Worm (Caenorhabditis elegans) whole organism, mixed stage, embryonic: Measurements from ENCODE around the gene mrpl-28.

Experiments used
- M03D4.4 ChIP-seq: sonication (generic microtip); optimal IDR thresholded peaks from 2 replicates; lab custom pipeline; 2017; ENCODE audit warnings: mild to moderate bottlenecking, missing genetic modification characterization, missing compliant biosample characterization
- bed-3 ChIP-seq: fragments of 200-800 bp; sonication (Bioruptor generic); optimal IDR thresholded peaks from 3 replicates; lab custom pipeline; 2018; ENCODE audit warnings: mild to moderate bottlenecking, missing genetic modification characterization, moderate library complexity, missing compliant biosample characterization
- blmp-1 ChIP-seq: fragments of 150-350 bp; optimal IDR thresholded peaks from 2 replicates; lab custom pipeline; 2014; ENCODE audit warnings: missing biosample characterization, missing genetic modification characterization
- ceh-39 ChIP-seq: fragments of 150-350 bp; optimal IDR thresholded peaks from 2 replicates; lab custom pipeline; 2014; ENCODE audit warnings: missing biosample characterization, missing genetic modification characterization
- ceh-43 ChIP-seq: fragments of 200-800 bp; sonication (Bioruptor generic); optimal IDR thresholded peaks from 2 replicates; lab custom pipeline; 2018; ENCODE audit warnings: mild to moderate bottlenecking, missing genetic modification characterization, moderate library complexity, missing compliant biosample characterization
- ceh-83 ChIP-seq: fragments of 200-800 bp; sonication (Bioruptor generic); optimal IDR thresholded peaks from 2 replicates; lab custom pipeline; 2018; ENCODE audit warnings: mild to moderate bottlenecking, missing genetic modification characterization, missing compliant biosample characterization
- cnd-1 ChIP-seq: fragments of 200-800 bp; sonication (Bioruptor generic); optimal IDR thresholded peaks from 2 replicates; lab custom pipeline; 2018; ENCODE audit warnings: mild to moderate bottlenecking, missing genetic modification characterization, missing compliant biosample characterization
- drap-1 ChIP-seq: fragments of 200-800 bp; sonication (Bioruptor generic); optimal IDR thresholded peaks from 3 replicates; lab custom pipeline; 2018; ENCODE audit warnings: mild to moderate bottlenecking, missing genetic modification characterization, missing compliant biosample characterization
- elt-1 ChIP-seq: sonication (generic microtip); optimal IDR thresholded peaks from 2 replicates; lab custom pipeline; 2017; ENCODE audit warnings: missing genetic modification characterization, mild to moderate bottlenecking, missing compliant biosample characterization, antibody characterized with exemption, moderate library complexity, borderline replicate concordance; ENCODE audit not compliant: insufficient read depth
- elt-3 ChIP-seq: fragments of 150-350 bp; optimal IDR thresholded peaks from 2 replicates; lab custom pipeline; 2014; ENCODE audit warnings: missing biosample characterization, missing genetic modification characterization
- flh-1 ChIP-seq: fragments of 200-800 bp; sonication (Bioruptor generic); optimal IDR thresholded peaks from 2 replicates; lab custom pipeline; 2018; ENCODE audit warnings: mild to moderate bottlenecking, missing genetic modification characterization, moderate library complexity, missing compliant biosample characterization
- ham-2 ChIP-seq: fragments of 200-800 bp; sonication (Bioruptor generic); optimal IDR thresholded peaks from 2 replicates; lab custom pipeline; 2018; ENCODE audit warnings: mild to moderate bottlenecking, missing genetic modification characterization, missing compliant biosample characterization
- hlh-1 ChIP-seq: fragments of 150-350 bp; optimal IDR thresholded peaks from 2 replicates; lab custom pipeline; 2014; ENCODE audit warnings: missing biosample characterization, missing genetic modification reagents, missing genetic modification characterization
- lin-32 ChIP-seq: fragments of 200-800 bp; sonication (Bioruptor generic); optimal IDR thresholded peaks from 2 replicates; lab custom pipeline; 2018; ENCODE audit warnings: mild to moderate bottlenecking, missing genetic modification characterization, missing compliant biosample characterization
- mab-5 ChIP-seq: fragments of 150-350 bp; optimal IDR thresholded peaks from 2 replicates; lab custom pipeline; 2014; ENCODE audit warnings: missing biosample characterization, missing genetic modification characterization
- mep-1 ChIP-seq: fragments of 150-350 bp; optimal IDR thresholded peaks from 2 replicates; lab custom pipeline; 2017; ENCODE audit warnings: missing biosample characterization, missing genetic modification reagents, missing genetic modification characterization, inconsistent platforms
- mls-2 ChIP-seq: sonication (generic microtip); optimal IDR thresholded peaks from 2 replicates; lab custom pipeline; 2016; ENCODE audit warnings: mild to moderate bottlenecking, missing genetic modification characterization, moderate library complexity, missing compliant biosample characterization
- nhr-12 ChIP-seq: fragments of 150-350 bp; optimal IDR thresholded peaks from 2 replicates; lab custom pipeline; 2014; ENCODE audit warnings: missing biosample characterization, missing genetic modification characterization
- nhr-2 ChIP-seq: fragments of 150-350 bp; optimal IDR thresholded peaks from 2 replicates; lab custom pipeline; 2014; ENCODE audit warnings: missing biosample characterization, missing genetic modification characterization
- nhr-237 ChIP-seq: fragments of 150-350 bp; optimal IDR thresholded peaks from 2 replicates; lab custom pipeline; 2014; ENCODE audit warnings: missing biosample characterization, missing genetic modification characterization
- nhr-28 ChIP-seq: fragments of 150-350 bp; optimal IDR thresholded peaks from 2 replicates; lab custom pipeline; 2014; ENCODE audit warnings: missing biosample characterization, missing genetic modification characterization
- pha-4 ChIP-seq: fragments of 150-350 bp; optimal IDR thresholded peaks from 2 replicates; lab custom pipeline; 2018; ENCODE audit warnings: missing biosample characterization, missing genetic modification reagents, missing genetic modification characterization
- snpc-4 ChIP-seq: fragments of 150-350 bp; optimal IDR thresholded peaks from 2 replicates; lab custom pipeline; 2014; ENCODE audit warnings: missing biosample characterization, missing genetic modification characterization
- sptf-1 ChIP-seq: sonication (generic microtip); optimal IDR thresholded peaks from 2 replicates; lab custom pipeline; 2017; ENCODE audit warnings: mild to moderate bottlenecking, missing genetic modification characterization, moderate library complexity, missing compliant biosample characterization
- tbx-8 ChIP-seq: fragments of 200-800 bp; sonication (Bioruptor generic); optimal IDR thresholded peaks from 2 replicates; lab custom pipeline; 2018; ENCODE audit warnings: mild to moderate bottlenecking, missing genetic modification characterization, moderate library complexity, missing compliant biosample characterization
- unc-39 ChIP-seq: fragments of 150-350 bp; optimal IDR thresholded peaks from 2 replicates; lab custom pipeline; 2014; ENCODE audit warnings: missing biosample characterization, missing genetic modification characterization
- unc-62 ChIP-seq: fragments of 150-350 bp; optimal IDR thresholded peaks from 2 replicates; lab custom pipeline; 2014; ENCODE audit warnings: missing biosample characterization, missing genetic modification reagents, missing genetic modification characterization
- zip-8 ChIP-seq: fragments of 150-350 bp; optimal IDR thresholded peaks from 2 replicates; lab custom pipeline; 2014; ENCODE audit warnings: missing biosample characterization, missing genetic modification characterization
- ztf-11 ChIP-seq: fragments of 150-350 bp; optimal IDR thresholded peaks from 2 replicates; lab custom pipeline; 2014; ENCODE audit warnings: missing biosample characterization, missing genetic modification characterization

Gene mrpl-28

ce11 chrII:192584-192983, 36.8 kb upstream of the mrpl-28 start:
- TF ChIP-seq unc-39: no peak
- no peak for TF ChIP-seq ceh-43 (GFP tag; lab: Kevin White, UChicago)
- no peak for TF ChIP-seq lin-32 (GFP tag; lab: Kevin White, UChicago)
- no peak for TF ChIP-seq nhr-12
- TF ChIP-seq elt-3 (tag; lab: Kevin White, UChicago): no peak
- no peak for TF ChIP-seq ztf-11 (tag; lab: Kevin White, UChicago)
- TF ChIP-seq M03D4.4: no peak

- TF ChIP-seq sptf-1 (tag; lab: Kevin White, UChicago) (no peak), lin-32 (GFP tag; lab: Kevin White, UChicago) (no peak), blmp-1 (tag; lab: Kevin White, UChicago) (no peak), ceh-43 (GFP tag; lab: Kevin White, UChicago) (no peak), cnd-1 (tag; lab: Kevin White, UChicago) (no peak), ceh-83 (no peak)
Observed at ce11 chrII:188967-189366, 33.2 kb upstream of the mrpl-28 start, which contains the start of gene T01D1.5. Gene T01D1.5 (minus strand): TSS chrII:189067.

DNA sequence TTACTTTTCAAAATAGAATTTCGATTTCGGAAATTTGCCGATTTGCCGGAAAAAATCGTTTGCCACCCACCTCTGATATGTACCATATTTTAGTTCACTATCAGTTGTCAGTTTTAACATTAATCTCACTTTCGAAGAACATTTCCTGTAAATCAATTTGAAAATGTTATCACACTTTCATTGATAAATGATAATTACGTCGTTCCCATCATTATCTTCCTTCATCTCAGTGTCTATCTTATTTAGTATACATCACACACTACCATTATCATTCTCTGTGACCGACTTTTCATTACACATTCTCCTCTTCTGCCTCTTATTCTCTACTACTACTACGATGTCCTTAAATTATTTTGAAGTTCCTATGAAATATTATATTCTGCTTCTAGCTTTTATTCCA, 30.7 kb upstream of the mrpl-28 start, which contains the start of gene T01D1.8:
Gene T01D1.8 (plus strand): TSS at position 236 of the 400 bp plus-strand sequence.
- TF ChIP-seq snpc-4: no peak
- TF ChIP-seq nhr-237 (tag; lab: Kevin White, UChicago): no peak
- TF ChIP-seq nhr-28 (tag; lab: Kevin White, UChicago): no peak
- no peak for TF ChIP-seq ztf-11 (tag; lab: Kevin White, UChicago)
- TF ChIP-seq mep-1 (tag; lab: Kevin White, UChicago): no peak
- no peak for TF ChIP-seq unc-62 (GFP tag; lab: Kevin White, UChicago)
- no peak for TF ChIP-seq ceh-43 (GFP tag; lab: Kevin White, UChicago)
- no peak for TF ChIP-seq tbx-8 (GFP tag; lab: Kevin White, UChicago)
- TF ChIP-seq blmp-1 (tag; lab: Kevin White, UChicago): no peak
- TF ChIP-seq mls-2 (tag; lab: Kevin White, UChicago): no peak
- no peak for TF ChIP-seq elt-1 (tag; lab: Kevin White, UChicago)
- no peak for TF ChIP-seq pha-4 (tag; lab: Kevin White, UChicago)
- no peak for TF ChIP-seq mab-5 (tag; lab: Kevin White, UChicago)
- TF ChIP-seq elt-3 (tag; lab: Kevin White, UChicago): no peak

DNA sequence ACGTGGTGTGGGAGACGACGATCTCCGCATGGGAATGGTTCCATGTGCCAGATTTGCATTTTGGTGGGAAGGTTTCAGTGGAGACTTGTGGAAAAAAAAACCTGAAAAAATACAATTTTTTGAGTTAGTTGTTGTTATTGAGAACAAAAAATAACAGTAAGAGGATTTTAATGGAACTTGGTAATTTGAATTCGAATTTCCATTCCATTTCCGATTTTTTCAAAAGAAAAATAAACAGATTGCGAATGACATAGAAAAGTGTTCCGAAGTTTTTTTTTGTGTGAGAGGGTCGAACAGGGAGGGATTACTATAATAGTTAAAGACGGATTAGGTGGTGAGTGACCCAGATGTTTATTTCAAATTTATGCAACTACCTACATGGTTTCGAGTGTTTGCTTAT, 23.2 kb upstream of the mrpl-28 start, which contains the start of gene T01D1.4:
Gene T01D1.4 (minus strand): TSS at position 101 of the 400 bp plus-strand sequence.
- TF ChIP-seq M03D4.4 (no peak), bed-3 (GFP tag; lab: Kevin White, UChicago) (no peak), mls-2 (tag; lab: Kevin White, UChicago) (no peak), ztf-11 (tag; lab: Kevin White, UChicago) (no peak), hlh-1 (tag; lab: Kevin White, UChicago) (no peak), drap-1 (GFP tag; lab: Kevin White, UChicago) (no peak), snpc-4 (no peak), ceh-43 (GFP tag; lab: Kevin White, UChicago) (no peak), blmp-1 (tag; lab: Kevin White, UChicago) (no peak), nhr-2 (tag; lab: Kevin White, UChicago) (no peak), flh-1 (GFP tag; lab: Kevin White, UChicago) (no peak)

ce11 chrII:178146-178545, 22.3 kb upstream of the mrpl-28 start:
- TF ChIP-seq ham-2 (GFP tag; lab: Kevin White, UChicago): no peak
- TF ChIP-seq, all 35 proteins: peak for 0

ce11 chrII:176622-177021, 20.8 kb upstream of the mrpl-28 start:
- TF ChIP-seq blmp-1 (tag; lab: Kevin White, UChicago): no peak
- no peak for TF ChIP-seq mep-1 (tag; lab: Kevin White, UChicago)
- TF ChIP-seq ham-2 (GFP tag; lab: Kevin White, UChicago): no peak
- no peak for TF ChIP-seq mls-2 (tag; lab: Kevin White, UChicago)
- TF ChIP-seq unc-62 (GFP tag; lab: Kevin White, UChicago): no peak
- TF ChIP-seq zip-8: no peak
- TF ChIP-seq cnd-1 (tag; lab: Kevin White, UChicago): no peak
- no peak for TF ChIP-seq ceh-39 (tag; lab: Kevin White, UChicago)
- no peak for TF ChIP-seq hlh-1 (tag; lab: Kevin White, UChicago)
- TF ChIP-seq nhr-2 (tag; lab: Kevin White, UChicago): no peak
- TF ChIP-seq elt-1 (tag; lab: Kevin White, UChicago): no peak
